Worm (Caenorhabditis elegans): Measurements from ENCODE around the gene Y39H10B.3.

The Y39H10B.3 gene

DNA sequence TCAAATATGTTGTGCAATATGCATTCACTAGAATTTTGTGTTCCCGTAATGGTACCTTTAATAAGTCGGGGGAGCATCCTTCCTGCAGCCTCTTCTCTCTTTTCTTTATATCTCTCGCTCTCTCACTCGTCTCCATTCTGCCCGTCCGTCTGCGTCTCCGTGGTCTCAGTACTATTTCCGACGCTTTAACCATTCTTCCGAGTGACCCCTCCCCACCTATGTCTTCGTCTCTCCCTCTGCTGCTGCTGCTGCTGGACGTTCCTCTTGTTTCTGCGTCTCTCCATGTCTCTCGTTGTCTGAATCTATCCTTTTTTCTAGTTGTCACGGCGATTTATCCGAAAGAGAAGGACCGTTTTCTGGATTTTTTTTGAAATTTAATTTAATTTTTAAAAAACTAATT lies 33.3 kb downstream of the Y39H10B.3 start:
- TF ChIP-seq dao-5 (tag; optimal IDR thresholded peaks at IDR 0.05): no peak
- no peak for TF ChIP-seq W03F9.2 (tag; optimal IDR thresholded peaks at IDR 0.05)
- TF ChIP-seq him-1 (tag; optimal IDR thresholded peaks at IDR 0.05): peak; percentile 61

DNA sequence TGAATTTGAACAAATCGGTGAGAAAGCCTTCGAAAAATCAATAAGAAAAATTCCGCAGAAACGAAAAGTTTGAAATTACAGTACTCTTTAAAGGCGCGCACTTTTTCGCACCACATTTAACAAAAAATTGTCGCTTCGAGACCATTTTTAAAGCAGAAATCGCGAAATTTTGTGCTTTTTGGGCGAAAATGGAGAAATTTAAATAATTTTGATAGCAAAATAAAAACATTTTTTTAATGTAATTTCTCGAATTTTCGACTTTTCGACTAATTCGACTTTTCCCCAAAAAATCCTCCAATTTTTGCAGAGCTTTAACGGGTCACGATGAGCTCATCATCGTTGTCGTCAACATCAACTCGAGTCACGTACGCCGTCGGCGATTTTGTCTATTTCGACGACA lies 34.1 kb downstream of the Y39H10B.3 start, which contains the start of gene lin-40:
TSS of gene lin-40 (plus strand) at position 301 of the 400 bp plus-strand sequence.
- TF ChIP-seq W03F9.2 (tag; optimal IDR thresholded peaks at IDR 0.05): no peak
- no peak for TF ChIP-seq dao-5 (tag; optimal IDR thresholded peaks at IDR 0.05)
- no peak for TF ChIP-seq him-1 (tag; optimal IDR thresholded peaks at IDR 0.05)

DNA sequence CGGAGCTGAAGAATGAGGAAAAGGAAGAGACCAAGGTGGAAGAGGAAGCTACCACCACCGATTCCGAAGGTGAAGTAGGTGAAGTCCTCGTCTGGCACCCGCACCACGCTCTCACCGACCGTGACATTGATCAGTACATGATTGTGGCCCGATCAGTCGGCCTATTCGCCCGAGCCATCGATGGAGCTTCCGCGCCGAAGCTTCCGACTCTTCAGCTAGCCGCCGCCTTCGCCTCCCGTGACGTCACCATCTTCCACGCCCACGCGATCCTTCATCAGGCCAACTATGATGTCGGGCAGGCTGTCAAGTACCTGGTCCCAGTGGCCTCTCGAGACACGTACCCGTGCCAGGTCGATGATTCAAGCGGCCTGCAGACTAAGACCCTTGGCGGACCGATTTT lies 35.6 kb downstream of the Y39H10B.3 start:
- TF ChIP-seq dao-5 (tag; optimal IDR thresholded peaks at IDR 0.05): no peak
- TF ChIP-seq him-1 (tag; optimal IDR thresholded peaks at IDR 0.05): no peak
- TF ChIP-seq W03F9.2 (tag; optimal IDR thresholded peaks at IDR 0.05): no peak

DNA sequence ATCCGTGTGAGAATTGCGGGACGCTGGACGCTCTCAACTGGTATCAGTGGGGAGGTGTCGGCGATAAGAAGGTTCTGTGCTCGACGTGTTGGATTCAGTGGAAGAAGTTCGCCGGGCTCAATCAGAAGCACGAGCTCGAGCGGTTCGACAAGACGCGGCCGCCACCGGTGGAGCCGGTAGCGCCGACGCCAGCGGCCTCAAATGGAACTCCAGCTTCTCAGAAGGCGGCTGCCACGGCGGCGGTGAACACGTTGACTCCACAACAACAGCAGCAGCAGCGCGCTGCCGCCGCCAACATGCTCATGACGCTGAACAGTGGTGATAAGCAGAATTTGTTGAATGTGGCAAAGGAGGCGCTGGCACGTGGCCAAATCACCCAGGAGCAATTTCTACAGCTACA lies 36.3 kb downstream of the Y39H10B.3 start:
- TF ChIP-seq W03F9.2 (tag; optimal IDR thresholded peaks at IDR 0.05): no peak
- TF ChIP-seq him-1 (tag; optimal IDR thresholded peaks at IDR 0.05): no peak
- TF ChIP-seq dao-5 (tag; optimal IDR thresholded peaks at IDR 0.05): no peak

DNA sequence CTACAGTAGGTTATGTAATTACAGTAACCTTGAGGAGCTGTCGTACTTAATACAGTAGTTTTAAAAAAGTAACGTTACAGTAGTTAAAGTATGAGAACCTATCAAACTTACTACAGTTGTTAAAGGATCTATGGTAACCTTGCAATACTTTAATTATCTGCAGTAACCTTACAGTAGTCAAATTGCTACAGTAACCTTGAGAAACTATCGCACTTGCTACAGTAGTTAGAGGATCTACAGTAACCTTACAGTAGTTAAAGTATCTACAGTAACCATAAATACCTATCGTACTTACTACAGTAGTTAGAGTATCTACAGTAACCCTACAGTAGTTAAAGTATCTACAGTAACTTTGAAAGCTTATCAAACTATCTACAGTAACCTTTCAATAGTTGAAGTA lies 40.9 kb downstream of the Y39H10B.3 start:
- TF ChIP-seq him-1 (tag; optimal IDR thresholded peaks at IDR 0.05) (no peak), W03F9.2 (tag; optimal IDR thresholded peaks at IDR 0.05) (no peak), dao-5 (tag; optimal IDR thresholded peaks at IDR 0.05) (no peak)

DNA sequence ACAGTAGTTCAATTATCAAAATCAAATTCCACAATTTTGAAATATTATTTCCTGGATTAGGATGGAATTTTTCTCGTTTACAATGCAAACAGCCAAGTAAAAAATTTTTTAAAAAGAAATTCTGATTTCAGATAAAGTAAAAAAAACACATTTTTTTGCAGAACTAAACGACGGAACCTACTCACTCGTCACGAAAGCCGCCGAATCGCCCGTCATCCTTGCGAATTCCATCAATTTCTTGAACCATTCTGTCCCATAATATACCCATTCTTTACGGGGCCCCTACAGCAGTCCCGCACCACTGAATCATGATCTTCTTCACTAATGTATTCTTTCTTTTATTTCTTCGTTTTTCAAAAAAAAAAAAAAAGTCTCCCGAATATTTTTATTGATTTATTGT lies 41.6 kb downstream of the Y39H10B.3 start:
- peak; percentile 78 for TF ChIP-seq him-1 (tag; optimal IDR thresholded peaks at IDR 0.05)
- no peak for TF ChIP-seq dao-5 (tag; optimal IDR thresholded peaks at IDR 0.05)

DNA sequence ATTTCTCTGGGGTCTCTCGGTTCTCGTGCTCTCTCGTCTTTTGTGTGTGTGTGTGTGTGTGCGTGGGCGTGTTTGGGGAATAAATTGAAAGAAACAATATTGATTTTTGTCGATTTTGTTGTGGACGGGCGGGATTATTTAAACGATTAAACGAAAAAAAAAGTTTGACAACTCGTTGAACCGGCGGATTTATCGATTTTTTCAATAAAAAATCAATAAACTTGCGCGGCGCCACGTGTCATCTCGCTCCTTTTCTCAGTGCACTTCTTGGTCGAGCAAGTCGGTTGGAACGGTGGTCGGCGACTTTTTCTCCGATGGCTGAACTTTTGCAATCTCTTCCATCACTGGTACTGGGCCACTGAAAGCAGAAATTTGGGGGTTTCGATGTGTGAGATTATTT lies 42.4 kb downstream of the Y39H10B.3 start:
- TF ChIP-seq dao-5 (tag; optimal IDR thresholded peaks at IDR 0.05) (no peak), W03F9.2 (tag; optimal IDR thresholded peaks at IDR 0.05) (no peak), him-1 (tag; optimal IDR thresholded peaks at IDR 0.05) (no peak)

DNA sequence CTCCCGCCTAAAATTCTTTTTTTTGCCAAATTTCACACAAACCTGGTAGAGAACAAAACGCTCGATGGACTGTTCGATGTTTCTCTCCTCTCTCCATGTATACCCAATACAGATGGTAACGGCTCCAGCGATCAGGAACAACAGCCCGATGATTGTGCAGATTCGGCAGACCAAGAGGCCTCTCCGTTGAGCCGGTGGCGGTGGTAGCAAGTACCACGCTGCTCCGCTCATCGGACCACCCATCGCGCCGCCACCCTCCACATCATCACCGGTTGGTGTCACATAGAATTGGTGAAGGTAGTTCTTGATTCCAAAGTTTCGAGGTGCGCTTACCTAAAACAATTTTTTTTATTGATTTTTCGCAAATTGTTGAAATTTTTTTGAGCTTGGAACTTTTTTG lies 44.2 kb downstream of the Y39H10B.3 start:
- TF ChIP-seq dao-5 (tag; optimal IDR thresholded peaks at IDR 0.05) (no peak), him-1 (tag; optimal IDR thresholded peaks at IDR 0.05) (no peak), W03F9.2 (tag; optimal IDR thresholded peaks at IDR 0.05) (no peak)

DNA sequence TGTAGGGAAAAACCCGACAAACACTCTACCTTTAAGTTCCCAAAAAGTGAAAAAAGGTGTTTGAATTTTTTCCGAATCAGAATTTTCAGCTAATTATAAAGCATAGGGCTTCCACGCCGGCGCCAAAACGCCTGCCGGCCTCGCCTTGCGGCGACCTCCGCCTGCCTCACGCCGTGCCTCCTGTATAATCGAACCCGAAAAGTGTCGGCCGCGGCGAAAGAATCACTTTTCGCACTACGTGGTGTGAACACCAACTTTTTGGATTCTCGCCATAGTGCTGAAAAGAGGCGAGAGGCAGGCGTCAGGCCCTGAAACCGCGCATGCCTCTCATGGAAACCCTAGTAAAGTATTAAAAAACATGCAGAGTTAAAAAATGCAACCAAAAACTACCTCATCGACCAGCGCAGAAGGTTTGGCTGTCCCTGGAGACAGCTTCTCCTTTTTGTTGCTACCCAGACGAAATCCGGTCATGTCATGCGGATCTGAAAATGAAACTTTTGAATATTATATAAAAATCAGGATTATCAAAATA lies 45.0 kb downstream of the Y39H10B.3 start, which contains the start of gene nrsn-1:
TSS of gene nrsn-1 (minus strand) at position 482 of the 532 bp plus-strand sequence.
- no peak for TF ChIP-seq dao-5 (tag; optimal IDR thresholded peaks at IDR 0.05)
- TF ChIP-seq him-1 (tag; optimal IDR thresholded peaks at IDR 0.05): no peak
- no peak for TF ChIP-seq W03F9.2 (tag; optimal IDR thresholded peaks at IDR 0.05)

DNA sequence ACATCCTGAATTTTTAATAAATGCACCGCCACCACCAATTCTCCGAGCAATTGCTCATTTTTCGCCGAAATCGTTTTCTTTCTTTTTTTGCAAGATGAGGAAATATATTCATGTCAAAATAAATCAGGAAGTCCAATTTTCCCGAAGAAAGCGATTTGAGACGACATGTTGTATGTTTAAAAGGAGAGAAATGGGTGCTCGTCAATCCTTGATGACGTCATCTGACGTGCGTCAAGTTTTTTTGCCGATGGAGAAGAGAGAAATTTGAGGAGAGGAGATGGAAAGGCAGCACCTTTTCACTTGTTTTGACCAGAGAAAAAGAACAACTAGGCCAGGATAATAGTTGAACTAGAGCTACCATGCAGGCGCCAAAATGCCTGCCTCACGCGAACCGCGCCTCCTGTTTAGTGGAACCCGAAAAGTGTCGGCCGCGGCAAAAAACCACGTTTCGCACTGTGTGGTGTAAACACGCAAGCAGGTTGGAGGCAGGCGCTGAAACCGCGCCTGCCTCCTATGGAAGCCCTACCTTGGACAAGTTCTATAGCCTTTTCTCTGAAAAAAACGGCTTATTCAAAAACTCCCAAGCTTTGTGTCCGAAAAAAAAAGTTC lies 45.8 kb downstream of the Y39H10B.3 start:
- TF ChIP-seq dao-5 (tag; optimal IDR thresholded peaks at IDR 0.05) (no peak), him-1 (tag; optimal IDR thresholded peaks at IDR 0.05) (peak; percentile 38)

DNA sequence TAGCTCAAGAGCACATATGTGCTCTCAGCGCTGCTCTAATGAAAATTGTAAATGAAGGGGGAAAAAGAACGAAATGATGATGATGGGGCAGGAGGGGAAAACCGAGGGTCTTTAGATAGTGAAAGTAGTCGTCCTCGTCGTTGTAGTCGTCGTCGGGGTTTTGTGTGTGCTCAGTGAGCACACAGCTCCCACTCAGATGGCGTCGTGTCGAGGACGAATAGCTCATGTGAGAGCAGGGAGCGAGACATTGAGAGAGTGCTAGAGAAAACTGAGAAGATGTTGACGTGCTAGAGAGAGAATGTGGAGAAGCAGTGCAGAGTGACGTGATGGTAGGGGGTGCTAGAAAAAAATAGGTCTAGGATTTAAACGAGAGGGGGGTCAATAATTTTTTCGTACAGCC lies 47.2 kb downstream of the Y39H10B.3 start:
- TF ChIP-seq dao-5 (tag; optimal IDR thresholded peaks at IDR 0.05): no peak
- peak; percentile 79 for TF ChIP-seq him-1 (tag; optimal IDR thresholded peaks at IDR 0.05)

DNA sequence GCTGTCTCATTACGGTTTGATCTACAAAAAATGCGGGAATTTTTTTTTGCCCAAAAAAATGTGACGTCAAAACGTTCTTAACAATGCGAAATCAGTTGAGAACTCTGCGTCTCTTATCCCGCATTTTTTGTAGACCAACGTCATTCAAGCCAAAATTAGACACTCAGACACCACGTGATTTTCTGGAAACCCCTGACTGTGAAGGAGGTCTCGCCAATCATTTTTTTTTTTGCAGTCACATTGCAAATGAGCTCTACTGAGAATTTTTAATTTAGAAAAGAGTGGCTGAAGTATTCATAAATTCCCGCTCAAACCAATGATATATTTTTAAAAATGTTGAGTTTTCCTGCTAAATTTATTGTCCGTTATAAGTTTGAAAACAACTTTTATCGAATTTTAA lies 47.9 kb downstream of the Y39H10B.3 start:
- no peak for TF ChIP-seq dao-5 (tag; optimal IDR thresholded peaks at IDR 0.05)
- TF ChIP-seq him-1 (tag; optimal IDR thresholded peaks at IDR 0.05): no peak
- no peak for TF ChIP-seq W03F9.2 (tag; optimal IDR thresholded peaks at IDR 0.05)
